Fruit fly (Drosophila melanogaster): ENCODE results near the gene CG7300.

The CG7300 gene

DNA sequence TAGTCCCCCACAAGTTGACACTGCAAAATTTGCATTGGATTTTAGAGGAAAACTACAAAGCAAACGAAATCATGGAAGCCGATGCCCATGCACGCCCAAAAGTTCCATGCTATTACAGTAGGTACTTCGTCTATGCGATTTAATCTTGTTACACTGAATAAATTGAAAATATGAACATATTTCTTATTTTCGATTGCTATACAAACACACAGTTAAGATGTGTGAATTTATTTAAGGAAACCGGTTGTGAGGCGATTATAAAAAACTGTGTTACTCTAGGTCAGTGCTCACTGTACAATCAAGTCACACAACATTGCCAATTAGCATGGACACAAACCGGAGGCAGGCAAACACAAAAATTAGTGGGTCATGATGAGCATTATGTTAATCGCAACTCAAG, 32.2 kb downstream of the CG7300 start (continued):
- TF ChIP-seq al (GFP tag; IDR thresholded peaks at IDR 0.05), result peak; percentile 84
- no peak for TF ChIP-seq CG14710 (tag; optimal IDR thresholded peaks at IDR 0.05)
- peak; percentile 7 for TF ChIP-seq MTF-1 (GFP tag; optimal IDR thresholded peaks at IDR 0.05; ENCODE audit: borderline replicate concordance)
- no peak for TF ChIP-seq bigmax (GFP tag; optimal IDR thresholded peaks at IDR 0.05)
- TF ChIP-seq Ravus (GFP tag; IDR thresholded peaks at IDR 0.05), result peak; percentile 72
- peak; percentile 78 for TF ChIP-seq NFAT (GFP tag; IDR thresholded peaks at IDR 0.05)
- peak; percentile 75 for TF ChIP-seq Meics (GFP tag; optimal IDR thresholded peaks at IDR 0.05)
- TF ChIP-seq Mad (GFP tag; optimal IDR thresholded peaks at IDR 0.05), result peak; percentile 46
- peak; percentile 58 for TF ChIP-seq CG18011 (GFP tag; optimal IDR thresholded peaks at IDR 0.05)
- TF ChIP-seq CG32532 (GFP tag; IDR thresholded peaks at IDR 0.05), result peak; percentile 83
- TF ChIP-seq CG7839 (tag; optimal IDR thresholded peaks at IDR 0.05), result peak; percentile 80
- TF ChIP-seq CG18619 (GFP tag; optimal IDR thresholded peaks at IDR 0.05), result peak; percentile 56
- no peak for TF ChIP-seq bbx (GFP tag; IDR thresholded peaks at IDR 0.05; ENCODE audit: partially characterized antibody)
- TF ChIP-seq CG5953 (GFP tag; IDR thresholded peaks at IDR 0.05), result peak; percentile 75
- TF ChIP-seq CG8388 (GFP tag; optimal IDR thresholded peaks at IDR 0.05), result peak; percentile 63
- peak; percentile 33 for TF ChIP-seq cato (GFP tag; optimal IDR thresholded peaks at IDR 0.05; ENCODE audit: borderline replicate concordance)
- no peak for TF ChIP-seq CG42726 (GFP tag; IDR thresholded peaks at IDR 0.05; ENCODE audit: partially characterized antibody)
- 0 out of 2 replicates have a peak, but pooled peaks have one; percentile 22 for TF ChIP-seq Poxn (GFP tag; IDR thresholded peaks at IDR 0.05)
- TF ChIP-seq CG10366 (GFP tag; IDR thresholded peaks at IDR 0.05), result peak; percentile 90
- TF ChIP-seq CG8765 (GFP tag; IDR thresholded peaks at IDR 0.05), result peak; percentile 47; the same call in 1 of the 2 replicates
- TF ChIP-seq ssp (GFP tag; IDR thresholded peaks at IDR 0.05), result peak; percentile 77
- TF ChIP-seq jigr1 (GFP tag; IDR thresholded peaks at IDR 0.05), result peak; percentile 75; the same call in 2 of the 3 replicates
- TF ChIP-seq cg (GFP tag; optimal IDR thresholded peaks at IDR 0.05), result no peak
- peak; percentile 36; the same call in 1 of the 2 replicates for TF ChIP-seq Gsc (GFP tag; IDR thresholded peaks at IDR 0.05)
- TF ChIP-seq CG7556 (GFP tag; optimal IDR thresholded peaks at IDR 0.05), result peak; percentile 55
- peak; percentile 81 for TF ChIP-seq CG12071 (GFP tag; optimal IDR thresholded peaks at IDR 0.05)
- TF ChIP-seq CG7786 (GFP tag; optimal IDR thresholded peaks at IDR 0.05), result peak; percentile 62
- peak; percentile 40 for TF ChIP-seq CG2116 (GFP tag; optimal IDR thresholded peaks at IDR 0.05)
- no peak for TF ChIP-seq nerfin-2 (GFP tag; IDR thresholded peaks at IDR 0.05; ENCODE audit: partially characterized antibody)
- no peak for TF ChIP-seq fd64A (GFP tag; optimal IDR thresholded peaks at IDR 0.05)
- TF ChIP-seq tin (GFP tag; optimal IDR thresholded peaks at IDR 0.05), result peak; percentile 74
- TF ChIP-seq CG3726 (GFP tag; IDR thresholded peaks at IDR 0.05), result peak; percentile 73; the same call in 2 of the 3 replicates
- no peak for TF ChIP-seq Dp (GFP tag; optimal IDR thresholded peaks at IDR 0.05)
- peak; percentile 50 for TF ChIP-seq dmrt11E (tag; optimal IDR thresholded peaks at IDR 0.05)
- no peak for TF ChIP-seq abd-A (tag; optimal IDR thresholded peaks at IDR 0.05)
- no peak for TF ChIP-seq CG2202 (tag; optimal IDR thresholded peaks at IDR 0.05)
- no peak for TF ChIP-seq Lpt (GFP tag; optimal IDR thresholded peaks at IDR 0.05)
- peak; percentile 16 for TF ChIP-seq Usf (GFP tag; optimal IDR thresholded peaks at IDR 0.05)
- TF ChIP-seq sim (GFP tag; IDR thresholded peaks at IDR 0.05), result peak; percentile 54; the same call in 1 of the 2 replicates
- TF ChIP-seq seq (GFP tag; IDR thresholded peaks at IDR 0.05), result peak; percentile 87
- TF ChIP-seq slou (GFP tag; optimal IDR thresholded peaks at IDR 0.05), result peak; percentile 61
- no peak for TF ChIP-seq sc (optimal IDR thresholded peaks at IDR 0.05)
- TF ChIP-seq sc (GFP tag; optimal IDR thresholded peaks at IDR 0.05), result no peak
- TF ChIP-seq CG15601 (tag; optimal IDR thresholded peaks at IDR 0.05), result no peak
- peak; percentile 76 for TF ChIP-seq CG31441 (GFP tag; IDR thresholded peaks at IDR 0.05)
- TF ChIP-seq CG11456 (GFP tag; IDR thresholded peaks at IDR 0.05), result peak; percentile 84; the same call in 2 of the 3 replicates
- peak; percentile 46 for TF ChIP-seq CG12744 (GFP tag; optimal IDR thresholded peaks at IDR 0.05)
- TF ChIP-seq Hand (GFP tag; optimal IDR thresholded peaks at IDR 0.05), result no peak
- TF ChIP-seq CG15073 (GFP tag; optimal IDR thresholded peaks at IDR 0.05), result no peak
- no peak for TF ChIP-seq Dref (GFP tag; IDR thresholded peaks at IDR 0.05)
- peak; percentile 52; the same call in 1 of the 2 replicates for TF ChIP-seq Doc2 (GFP tag; IDR thresholded peaks at IDR 0.05)
